Worm (Caenorhabditis elegans): ENCODE data around the gene F59B2.12.

Gene F59B2.12

ce11 chrIII:9053740-9054252, 36.4 kb downstream of the F59B2.12 start, which contains the start of gene R107.5 (continued):
- TF ChIP-seq ceh-90 (tag; optimal IDR thresholded peaks at IDR 0.05) (no peak), xbp-1 (tag; optimal IDR thresholded peaks at IDR 0.05) (peak; percentile 86), ets-5 (GFP tag; IDR thresholded peaks at IDR 0.05) (no peak), F16B12.6 (tag; optimal IDR thresholded peaks at IDR 0.05) (no peak), nhr-77 (tag; optimal IDR thresholded peaks at IDR 0.05) (peak; percentile 68), nhr-11 (tag; optimal IDR thresholded peaks at IDR 0.05) (peak; percentile 22), ces-1 (GFP tag; optimal IDR thresholded peaks at IDR 0.05) (no peak)

- TF ChIP-seq skn-1 (tag; optimal IDR thresholded peaks at IDR 0.05) (peak; percentile 54), mep-1 (tag; optimal IDR thresholded peaks at IDR 0.05) (peak; percentile 16), ceh-82 (tag; optimal IDR thresholded peaks at IDR 0.05) (peak in 1 of 3 experiments; percentile 56), blmp-1 (tag; optimal IDR thresholded peaks at IDR 0.05) (no peak), dsc-1 (tag; optimal IDR thresholded peaks at IDR 0.05) (no peak), lin-35 (GFP tag; optimal IDR thresholded peaks at IDR 0.05) (peak in 1 of 2 experiments; percentile 21), efl-1 (optimal IDR thresholded peaks at IDR 0.05) (peak in 1 of 2 experiments; percentile 37), efl-1 (GFP tag; optimal IDR thresholded peaks at IDR 0.05 in 1 of 2) (peak; percentile 7 to 43), nhr-85 (tag) (no peak), lsy-2 (tag; optimal IDR thresholded peaks at IDR 0.05) (peak; percentile 5 to 42), F16B12.6 (tag; optimal IDR thresholded peaks at IDR 0.05) (no peak), zip-4 (GFP tag; optimal IDR thresholded peaks at IDR 0.05) (peak; percentile 10), dpl-1 (GFP tag; optimal IDR thresholded peaks at IDR 0.05) (peak in 1 of 3 experiments; percentile 20), mab-9 (GFP tag; IDR thresholded peaks at IDR 0.05) (no peak)
Observed at ce11 chrIII:9054414-9055147, 37.2 kb downstream of the F59B2.12 start, which contains the start of gene cls-2. TSS of gene cls-2 (plus strand) at chrIII:9055048.

DNA sequence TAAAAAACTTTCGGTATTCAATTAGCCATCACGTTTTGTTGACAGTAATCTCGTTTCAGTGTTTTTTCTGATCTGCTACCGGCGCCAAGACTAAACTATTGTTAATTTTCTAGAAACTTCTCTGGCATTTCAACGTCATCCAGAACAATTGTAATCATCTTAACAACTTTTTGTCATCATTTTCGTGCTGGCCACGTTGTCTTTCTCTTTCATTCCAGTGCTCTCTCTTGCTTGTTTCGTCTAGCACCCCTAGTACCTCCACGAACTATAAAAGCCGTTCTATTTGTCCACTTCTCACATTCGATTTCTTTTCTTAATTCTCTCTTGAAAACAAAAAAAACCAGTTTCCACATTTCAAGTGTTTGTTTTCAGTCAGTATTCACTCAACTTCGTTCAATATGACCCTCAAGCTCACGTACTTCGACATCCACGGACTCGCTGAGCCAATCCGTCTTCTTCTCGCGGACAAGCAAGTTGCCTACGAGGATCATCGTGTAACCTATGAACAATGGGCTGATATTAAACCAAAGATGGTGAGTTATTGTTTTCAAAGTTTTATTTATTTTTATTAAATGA, 41.6 kb downstream of the F59B2.12 start, which contains the start of gene gst-1:
Gene gst-1 (plus strand): TSS at position 373 of the 576 bp plus-strand sequence.
- TF ChIP-seq tlp-1 (tag; optimal IDR thresholded peaks at IDR 0.05), result no peak
- TF ChIP-seq nhr-20 (tag; optimal IDR thresholded peaks at IDR 0.05), result peak; percentile 67
- TF ChIP-seq nhr-71 (tag; optimal IDR thresholded peaks at IDR 0.05), result peak; percentile 38
- TF ChIP-seq unc-30 (tag; optimal IDR thresholded peaks at IDR 0.05), result no peak
- TF ChIP-seq efl-1 (optimal IDR thresholded peaks at IDR 0.05), result peak in 1 of 2 experiments; percentile 10
- peak in 1 of 2 experiments; percentile 56 for TF ChIP-seq efl-1 (GFP tag; optimal IDR thresholded peaks at IDR 0.05 in 1 of 2)
- TF ChIP-seq mdl-1 (tag; optimal IDR thresholded peaks at IDR 0.05), result peak in 1 of 2 experiments; percentile 22
- TF ChIP-seq swsn-7 (tag; optimal IDR thresholded peaks at IDR 0.05), result peak; percentile 10
- TF ChIP-seq nhr-84 (tag; optimal IDR thresholded peaks at IDR 0.05), result no peak
- TF ChIP-seq C16A3.4 (tag; optimal IDR thresholded peaks at IDR 0.05), result no peak
- peak in 1 of 2 experiments; percentile 33 for TF ChIP-seq lin-35 (GFP tag; optimal IDR thresholded peaks at IDR 0.05)
- peak; percentile 28 for TF ChIP-seq snu-23 (GFP tag; optimal IDR thresholded peaks at IDR 0.05)
- TF ChIP-seq lin-14 (GFP tag; optimal IDR thresholded peaks at IDR 0.05), result peak; percentile 31
- TF ChIP-seq skn-1 (tag; optimal IDR thresholded peaks at IDR 0.05), result peak; percentile 97
- peak; percentile 46 for TF ChIP-seq elt-2 (tag; optimal IDR thresholded peaks at IDR 0.05)
- no peak for TF ChIP-seq grh-1 (GFP tag; IDR thresholded peaks at IDR 0.05)
- TF ChIP-seq rnt-1 (tag; optimal IDR thresholded peaks at IDR 0.05), result peak; percentile 0
- TF ChIP-seq egl-27 (tag; optimal IDR thresholded peaks at IDR 0.05), result no peak

- TF ChIP-seq grh-1 (GFP tag; IDR thresholded peaks at IDR 0.05), result no peak
- TF ChIP-seq lin-35 (GFP tag; optimal IDR thresholded peaks at IDR 0.05), result no peak
- TF ChIP-seq tlp-1 (tag; optimal IDR thresholded peaks at IDR 0.05), result no peak
- peak; percentile 56 for TF ChIP-seq nhr-71 (tag; optimal IDR thresholded peaks at IDR 0.05)
- TF ChIP-seq pqm-1 (tag; optimal IDR thresholded peaks at IDR 0.05), result no peak
- TF ChIP-seq nhr-20 (tag; optimal IDR thresholded peaks at IDR 0.05), result no peak
- 0 out of 2 replicates have a peak, but pooled peaks have one; percentile 10 for TF ChIP-seq nhr-19 (GFP tag; conservative IDR thresholded peaks at IDR 0.05)
- TF ChIP-seq mep-1 (tag; optimal IDR thresholded peaks at IDR 0.05), result peak; percentile 27
- no peak for TF ChIP-seq blmp-1 (tag; optimal IDR thresholded peaks at IDR 0.05)
- peak; percentile 72 for TF ChIP-seq aly-2 (tag; optimal IDR thresholded peaks at IDR 0.05)
- TF ChIP-seq fkh-10 (GFP tag; optimal IDR thresholded peaks at IDR 0.05), result no peak
Observed at ce11 chrIII:9060267-9060666, 42.9 kb downstream of the F59B2.12 start.
